Fruit fly (Drosophila melanogaster) whole organism, wandering third instar larva: ENCODE measurements around the gene Rap1.

ENCODE experiments used
- Abd-B ChIP-seq: fragments of >200 bp; optimal IDR thresholded peaks from 2 replicates; lab custom pipeline; 2017; ENCODE audit warnings: missing biosample characterization, missing genetic modification characterization
- CG32264 ChIP-seq: fragments of 200-800 bp; sonication (Bioruptor generic); optimal IDR thresholded peaks from 2 replicates; lab custom pipeline; 2016; ENCODE audit warnings: missing biosample characterization, missing genetic modification characterization
- CG9705 ChIP-seq: fragments of 200-800 bp; sonication (Bioruptor generic); optimal IDR thresholded peaks from 2 replicates; lab custom pipeline; 2018; ENCODE audit warnings: missing biosample characterization, mild to moderate bottlenecking, missing genetic modification characterization
- CrebA ChIP-seq: fragments of 200-800 bp; sonication (Bioruptor generic); optimal IDR thresholded peaks from 2 replicates; lab custom pipeline; 2016; ENCODE audit warnings: missing biosample characterization, mild to moderate bottlenecking, missing genetic modification characterization, borderline replicate concordance
- Dfd ChIP-seq: fragments of >200 bp; optimal IDR thresholded peaks from 2 replicates; lab custom pipeline; 2017; ENCODE audit warnings: missing biosample characterization, missing genetic modification characterization
- Dif ChIP-seq: fragments of 200-275, 200-300 bp; sonication (Bioruptor generic); optimal IDR thresholded peaks from 2 replicates; lab custom pipeline; 2018; ENCODE audit warnings: missing biosample characterization, missing genetic modification characterization; ENCODE audit not compliant: partially characterized antibody
- GATAd ChIP-seq: sonication (Bioruptor generic); optimal IDR thresholded peaks from 2 replicates; lab custom pipeline; 2016; ENCODE audit warnings: missing biosample characterization, missing genetic modification characterization
- HLH106 ChIP-seq: fragments of 200-800 bp; optimal IDR thresholded peaks from 3 replicates; lab custom pipeline; 2019; ENCODE audit warnings: missing biosample characterization, mild to moderate bottlenecking, missing genetic modification characterization, moderate library complexity
- Hr78 ChIP-seq: fragments of >200 bp; optimal IDR thresholded peaks from 2 replicates; lab custom pipeline; 2017; ENCODE audit warnings: missing biosample characterization, missing genetic modification characterization
- Hr83 ChIP-seq: fragments of 200-300 bp; sonication (Bioruptor generic); optimal IDR thresholded peaks from 2 replicates; lab custom pipeline; 2016; ENCODE audit warnings: missing biosample characterization, mild to moderate bottlenecking, missing genetic modification characterization, moderate library complexity; ENCODE audit not compliant: poor library complexity, severe bottlenecking
- Jra ChIP-seq: sonication (Bioruptor generic); optimal IDR thresholded peaks from 2 replicates; lab custom pipeline; 2016; ENCODE audit warnings: missing biosample characterization, missing genetic modification characterization
- Mio ChIP-seq: sonication (Bioruptor generic); optimal IDR thresholded peaks from 2 replicates; lab custom pipeline; 2016; ENCODE audit warnings: missing biosample characterization, missing genetic modification characterization
- Myc ChIP-seq: fragments of >200 bp; optimal IDR thresholded peaks from 2 replicates; lab custom pipeline; 2017
- N ChIP-seq: fragments of >200 bp; optimal IDR thresholded peaks from 2 replicates; lab custom pipeline; 2018; ENCODE audit warnings: missing biosample characterization, missing external identifiers, missing genetic modification characterization
- OdsH ChIP-seq: fragments of 200-800 bp; sonication (Bioruptor generic); optimal IDR thresholded peaks from 2 replicates; lab custom pipeline; 2016; ENCODE audit warnings: missing biosample characterization, mild to moderate bottlenecking, missing genetic modification characterization
- Rel ChIP-seq, 2 experiments: fragments of 200-800 bp; sonication (Bioruptor generic) in 1 of 2; optimal IDR thresholded peaks; 2 replicates in 1 of 2; 3 replicates in 1 of 2; lab custom pipeline; 2016 to 2019; ENCODE audit warnings: mild to moderate bottlenecking in 2 of 2, missing biosample characterization in 2 of 2, missing genetic modification characterization in 2 of 2, moderate library complexity in 1 of 2
- Sp1 ChIP-seq: fragments of 200-800 bp; sonication (Bioruptor generic); optimal IDR thresholded peaks from 3 replicates; lab custom pipeline; 2019; ENCODE audit warnings: missing biosample characterization, mild to moderate bottlenecking, missing genetic modification characterization, moderate library complexity
- Vsx2 ChIP-seq: fragments of 200-300, 225-300 bp; sonication (Bioruptor generic); optimal IDR thresholded peaks from 2 replicates; lab custom pipeline; 2018; ENCODE audit warnings: missing biosample characterization, missing genetic modification characterization; ENCODE audit not compliant: partially characterized antibody
- br ChIP-seq: fragments of 200-800 bp; sonication (Bioruptor generic); optimal IDR thresholded peaks from 2 replicates; lab custom pipeline; 2016; ENCODE audit warnings: missing biosample characterization, missing genetic modification characterization
- brk ChIP-seq: fragments of 200-800 bp; sonication (Bioruptor generic); optimal IDR thresholded peaks from 2 replicates; lab custom pipeline; 2016; ENCODE audit warnings: missing biosample characterization, mild to moderate bottlenecking, missing genetic modification characterization
- dl ChIP-seq, 2 experiments: fragments of 175-275, 200-275 bp in 1 of 2; fragments of 200-275 bp in 1 of 2; sonication (Bioruptor generic); optimal IDR thresholded peaks; lab custom pipeline; 2018; ENCODE audit warnings: mild to moderate bottlenecking in 2 of 2, missing biosample characterization in 2 of 2, missing genetic modification characterization in 2 of 2, moderate library complexity in 2 of 2; ENCODE audit not compliant: partially characterized antibody in 2 of 2, insufficient read depth in 1 of 2
- dmrt93B ChIP-seq: fragments of 200-800 bp; sonication (Bioruptor generic); optimal IDR thresholded peaks from 2 replicates; lab custom pipeline; 2018; ENCODE audit warnings: missing biosample characterization, mild to moderate bottlenecking, missing genetic modification characterization
- dsf ChIP-seq: sonication (Bioruptor generic); optimal IDR thresholded peaks from 2 replicates; lab custom pipeline; 2016; ENCODE audit warnings: missing biosample characterization, missing genetic modification characterization, borderline replicate concordance
- ey ChIP-seq: fragments of 200-800 bp; sonication (Bioruptor generic); optimal IDR thresholded peaks from 2 replicates; lab custom pipeline; 2016; ENCODE audit warnings: missing biosample characterization, missing genetic modification characterization
- foxo ChIP-seq, 2 experiments: fragments of 200-800 bp; sonication (Bioruptor generic); optimal IDR thresholded peaks; 2 replicates in 1 of 2; 3 replicates in 1 of 2; lab custom pipeline; 2016 to 2017; ENCODE audit warnings: missing biosample characterization in 2 of 2, missing genetic modification characterization in 2 of 2
- fru ChIP-seq: fragments of 200-800 bp; sonication (Bioruptor generic); optimal IDR thresholded peaks from 3 replicates; lab custom pipeline; 2016; ENCODE audit warnings: missing biosample characterization, mild to moderate bottlenecking, missing genetic modification characterization
- h ChIP-seq: fragments of 200-800 bp; sonication (Bioruptor generic); optimal IDR thresholded peaks from 3 replicates; lab custom pipeline; 2016; ENCODE audit warnings: missing biosample characterization, mild to moderate bottlenecking, missing genetic modification characterization
- jim ChIP-seq: fragments of 175-275, 200-325 bp; sonication (Bioruptor generic); optimal IDR thresholded peaks from 2 replicates; lab custom pipeline; 2016; ENCODE audit warnings: missing biosample characterization, mild to moderate bottlenecking, missing genetic modification characterization
- lola ChIP-seq: fragments of >200 bp; optimal IDR thresholded peaks from 2 replicates; lab custom pipeline; 2017; ENCODE audit warnings: missing biosample characterization, missing genetic modification characterization
- pan ChIP-seq: fragments of >200 bp; optimal IDR thresholded peaks from 2 replicates; lab custom pipeline; 2017
- psq ChIP-seq: fragments of 200-800 bp; sonication (Bioruptor generic); optimal IDR thresholded peaks from 3 replicates; lab custom pipeline; 2017; ENCODE audit warnings: missing biosample characterization, mild to moderate bottlenecking, missing genetic modification characterization, moderate library complexity
- rgr ChIP-seq: fragments of 200-800 bp; sonication (Bioruptor generic); optimal IDR thresholded peaks from 3 replicates; lab custom pipeline; 2016; ENCODE audit warnings: missing biosample characterization, mild to moderate bottlenecking, missing genetic modification characterization
- sage ChIP-seq: fragments of 200-800 bp; sonication (Bioruptor generic); optimal IDR thresholded peaks from 2 replicates; lab custom pipeline; 2016; ENCODE audit warnings: missing biosample characterization, mild to moderate bottlenecking, missing genetic modification characterization
- sv ChIP-seq: fragments of 200-800 bp; sonication (Bioruptor generic); optimal IDR thresholded peaks from 3 replicates; lab custom pipeline; 2016; ENCODE audit warnings: missing biosample characterization, missing genetic modification characterization
- tai ChIP-seq: sonication (Bioruptor generic); optimal IDR thresholded peaks from 2 replicates; lab custom pipeline; 2016; ENCODE audit warnings: missing biosample characterization, missing genetic modification characterization
- usp ChIP-seq: fragments of >200 bp; optimal IDR thresholded peaks from 2 replicates; lab custom pipeline; 2017; ENCODE audit warnings: missing biosample characterization, missing genetic modification characterization
- woc ChIP-seq: sonication (Bioruptor generic); optimal IDR thresholded peaks from 2 replicates; lab custom pipeline; 2016; ENCODE audit warnings: missing biosample characterization, mild to moderate bottlenecking, missing genetic modification characterization

The Rap1 gene

DNA sequence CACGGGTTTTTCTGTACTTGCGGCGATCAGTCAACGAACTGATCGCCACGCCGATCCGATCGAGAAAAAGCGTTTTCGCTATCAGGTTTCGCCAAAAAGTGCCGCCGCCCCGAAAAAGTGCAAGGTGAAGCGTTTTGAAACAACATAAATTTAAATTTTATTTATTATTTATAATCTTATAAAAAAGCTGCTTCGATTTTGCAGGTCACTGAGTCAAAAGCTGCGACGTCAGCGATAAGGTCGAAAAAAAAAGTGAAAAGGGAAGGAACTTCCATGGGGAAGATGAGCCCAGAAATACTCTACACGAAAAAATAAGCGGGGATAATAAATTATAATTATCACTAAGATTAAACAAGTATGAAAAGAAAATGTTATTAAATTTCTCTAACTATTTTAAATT is 35.7 kb upstream of the Rap1 start:
- TF ChIP-seq Dif (GFP tag; lab: Kevin White, UChicago) (no peak), OdsH (GFP tag; lab: Kevin White, UChicago) (no peak), usp (GFP tag; lab: Kevin White, UChicago) (no peak), woc (GFP tag; lab: Kevin White, UChicago) (no peak), dl (GFP tag; optimal IDR thresholded peaks at IDR 0.05; lab: Kevin White, UChicago; ENCODE audit: insufficient read depth in 1 of 2, partially characterized antibody in 2 of 2) (no peak), sv (GFP tag; lab: Kevin White, UChicago) (no peak), N (GFP tag; lab: Kevin White, UChicago) (no peak), Vsx2 (GFP tag; lab: Kevin White, UChicago) (no peak), Abd-B (GFP tag; lab: Kevin White, UChicago) (no peak), Hr78 (GFP tag; lab: Kevin White, UChicago) (no peak), sage (GFP tag; lab: Kevin White, UChicago) (no peak), Jra (no peak), br (GFP tag; lab: Kevin White, UChicago) (no peak), dmrt93B (GFP tag; lab: Kevin White, UChicago) (no peak), GATAd (GFP tag; lab: Kevin White, UChicago) (no peak)

- peak; percentile 29 for TF ChIP-seq Myc (lab: Kevin White, UChicago)
- no peak for TF ChIP-seq Sp1
- TF ChIP-seq, all 38 proteins: peak for 1
Measured at dm6 chr3L:1891914-1892313, 29.9 kb upstream of the Rap1 start.

DNA sequence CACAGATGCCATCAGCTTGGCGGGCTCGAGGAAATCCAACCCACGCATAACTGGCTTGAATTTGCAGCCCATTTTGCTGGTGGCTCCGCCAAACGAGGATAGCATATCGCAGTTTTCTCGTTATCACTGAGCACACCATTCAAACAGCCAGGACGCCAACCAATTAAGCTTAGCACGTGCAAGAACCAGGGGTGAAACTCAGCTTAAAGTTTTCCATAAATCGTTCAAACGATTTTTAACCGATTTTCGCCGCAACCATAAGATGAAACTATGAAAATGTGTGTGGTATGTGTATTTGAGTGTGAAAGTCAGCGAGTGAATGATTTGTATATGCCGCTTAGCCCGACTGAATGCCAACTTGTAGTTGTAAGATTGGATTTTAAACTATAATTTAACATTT is 28.9 kb upstream of the Rap1 start:
- TF ChIP-seq pan (no peak), Dfd (GFP tag; lab: Kevin White, UChicago) (no peak), psq (GFP tag; lab: Kevin White, UChicago) (no peak), Vsx2 (GFP tag; lab: Kevin White, UChicago) (peak; percentile 2), Dif (GFP tag; lab: Kevin White, UChicago) (peak; percentile 60), Myc (lab: Kevin White, UChicago) (peak; percentile 60)

DNA sequence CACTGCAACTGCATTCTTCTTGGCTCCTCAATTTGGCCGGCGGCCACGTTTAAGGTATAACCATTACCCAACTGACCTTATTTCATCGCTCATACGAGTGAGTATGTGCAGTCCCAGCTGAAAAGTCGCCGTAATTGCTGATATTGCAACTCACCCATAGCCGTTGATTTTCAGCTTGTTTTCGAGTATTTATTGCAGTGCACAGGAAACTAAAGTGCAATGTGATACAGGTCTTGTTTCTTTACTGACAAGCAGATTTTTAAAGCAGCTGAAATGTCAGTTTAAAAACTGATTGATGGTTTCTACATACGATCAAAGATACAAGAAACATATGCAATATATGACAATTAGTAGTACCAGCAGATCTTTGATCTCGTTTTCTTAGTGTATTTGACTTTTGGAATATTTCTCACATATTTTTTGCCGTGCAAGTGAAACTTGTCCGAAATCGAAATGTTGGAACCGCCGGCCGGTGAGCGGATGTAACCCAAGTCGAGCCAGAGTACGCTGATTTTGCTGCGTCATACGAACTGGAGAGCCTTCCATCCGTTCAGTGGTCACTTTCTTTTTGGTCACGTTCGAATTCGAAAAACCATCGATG is 26.0 kb upstream of the Rap1 start:
- no peak for TF ChIP-seq Myc (lab: Kevin White, UChicago)

DNA sequence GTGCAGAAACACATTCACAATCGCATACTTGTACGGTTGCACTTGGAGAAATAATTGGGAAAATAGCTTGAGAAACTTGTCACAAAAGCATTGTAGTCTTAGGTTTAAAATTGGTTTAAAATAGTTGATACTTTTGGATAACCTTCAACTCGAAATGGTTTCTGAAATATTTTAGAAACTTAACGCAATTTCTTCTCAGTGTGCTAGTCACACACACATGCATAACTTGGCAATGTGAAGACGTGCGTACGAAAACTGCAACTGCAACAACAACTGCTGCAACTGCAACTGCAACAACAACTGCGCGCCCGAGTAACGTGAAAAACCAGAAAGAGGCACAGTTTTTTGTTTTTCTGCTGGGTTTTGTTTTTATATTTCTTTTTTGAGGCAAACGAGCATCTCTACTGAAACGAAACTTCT is 24.1 kb upstream of the Rap1 start:
- no peak for TF ChIP-seq Mio (GFP tag; lab: Kevin White, UChicago)
- no peak for TF ChIP-seq usp (GFP tag; lab: Kevin White, UChicago)
- no peak for TF ChIP-seq pan
- peak; percentile 75 for TF ChIP-seq dmrt93B (GFP tag; lab: Kevin White, UChicago)
- no peak for TF ChIP-seq jim (GFP tag; lab: Kevin White, UChicago)
- peak; percentile 86 for TF ChIP-seq br (GFP tag; lab: Kevin White, UChicago)
- peak; percentile 83 for TF ChIP-seq sage (GFP tag; lab: Kevin White, UChicago)
- TF ChIP-seq rgr (GFP tag; lab: Kevin White, UChicago): peak; percentile 88
- peak; percentile 87 for TF ChIP-seq Sp1
- no peak for TF ChIP-seq Dif (GFP tag; lab: Kevin White, UChicago)
- TF ChIP-seq Myc (lab: Kevin White, UChicago): no peak
- TF ChIP-seq Abd-B (GFP tag; lab: Kevin White, UChicago): no peak
- TF ChIP-seq Dfd (GFP tag; lab: Kevin White, UChicago): no peak
- peak; percentile 95 for TF ChIP-seq HLH106 (tag; lab: Kevin White, UChicago)
- no peak for TF ChIP-seq N (GFP tag; lab: Kevin White, UChicago)
- peak; percentile 98 for TF ChIP-seq h (GFP tag; lab: Kevin White, UChicago)
- no peak for TF ChIP-seq lola
- TF ChIP-seq fru (GFP tag; lab: Kevin White, UChicago): peak; percentile 90
- peak; percentile 80 for TF ChIP-seq psq (GFP tag; lab: Kevin White, UChicago)
- TF ChIP-seq OdsH (GFP tag; lab: Kevin White, UChicago): peak; percentile 85
- TF ChIP-seq sv (GFP tag; lab: Kevin White, UChicago): peak; percentile 50
- TF ChIP-seq ey (GFP tag; lab: Kevin White, UChicago): peak; percentile 84
- peak; percentile 52 for TF ChIP-seq dsf (GFP tag; lab: Kevin White, UChicago)
- no peak for TF ChIP-seq GATAd (GFP tag; lab: Kevin White, UChicago)
- TF ChIP-seq foxo (GFP tag; optimal IDR thresholded peaks at IDR 0.05; lab: Kevin White, UChicago): peak; percentile 69 to 90
- TF ChIP-seq Vsx2 (GFP tag; lab: Kevin White, UChicago): no peak
- TF ChIP-seq Jra: peak; percentile 74
- peak; percentile 78 for TF ChIP-seq Hr83
- peak; percentile 54 for TF ChIP-seq Rel (GFP tag; optimal IDR thresholded peaks at IDR 0.05; lab: Kevin White, UChicago)
- TF ChIP-seq Rel (tag; optimal IDR thresholded peaks at IDR 0.05; lab: Kevin White, UChicago): peak; percentile 60
- TF ChIP-seq CrebA (GFP tag; lab: Kevin White, UChicago): peak; percentile 33
- peak; percentile 46 for TF ChIP-seq brk (GFP tag; lab: Kevin White, UChicago)
- TF ChIP-seq tai (GFP tag; lab: Kevin White, UChicago): peak; percentile 79
- TF ChIP-seq CG9705 (GFP tag; lab: Kevin White, UChicago): peak; percentile 59
- TF ChIP-seq CG32264 (GFP tag; lab: Kevin White, UChicago): peak; percentile 85
- TF ChIP-seq Hr78 (GFP tag; lab: Kevin White, UChicago): no peak
